Worm (Caenorhabditis elegans) whole organism, L3 larva: ENCODE results near the gene F37B12.1.

Experiments used
- egl-27 ChIP-seq: sonication (generic microtip); optimal IDR thresholded peaks from 4 replicates; lab custom pipeline; 2017; ENCODE audit warnings: missing biosample characterization, missing genetic modification reagents, missing genetic modification characterization
- elt-3 ChIP-seq, 3 experiments: fragments of 150-350 bp in 1 of 3; sonication (generic microtip) in 2 of 3; optimal IDR thresholded peaks; 2 replicates in 2 of 3; 4 replicates in 1 of 3; lab custom pipeline; 2014 to 2017; ENCODE audit warnings: missing biosample characterization in 3 of 3, missing genetic modification characterization in 3 of 3
- fkh-2 ChIP-seq: fragments of 150-350 bp; optimal IDR thresholded peaks from 2 replicates; lab custom pipeline; 2014; ENCODE audit warnings: missing biosample characterization, missing genetic modification reagents, missing genetic modification characterization
- lin-15B ChIP-seq: fragments of 150-350 bp; optimal IDR thresholded peaks from 2 replicates; lab custom pipeline; 2014; ENCODE audit warnings: missing biosample characterization, missing genetic modification characterization
- nhr-11 ChIP-seq: fragments of 150-350 bp; optimal IDR thresholded peaks from 2 replicates; lab custom pipeline; 2014; ENCODE audit warnings: missing biosample characterization, missing genetic modification characterization
- pqm-1 ChIP-seq: fragments of 150-350 bp; optimal IDR thresholded peaks from 2 replicates; lab custom pipeline; 2017; ENCODE audit warnings: missing biosample characterization, missing genetic modification characterization, inconsistent platforms

- peak in 2 of 3 experiments; percentile 83 to 93 for TF ChIP-seq elt-3 (tag; optimal IDR thresholded peaks at IDR 0.05; lab: Kevin White, UChicago)
- TF ChIP-seq egl-27, result no peak
- TF ChIP-seq pqm-1 (tag; lab: Kevin White, UChicago), result no peak
- no peak for TF ChIP-seq fkh-2 (tag; lab: Kevin White, UChicago)
- no peak for TF ChIP-seq lin-15B (tag; lab: Kevin White, UChicago)
- no peak for TF ChIP-seq nhr-11 (tag; lab: Kevin White, UChicago)
Measured at ce11 chrII:9028096-9028495, 972 bp downstream of the F37B12.1 start.
